Worm (Caenorhabditis elegans) whole organism, young adult: ENCODE data around the gene F36H5.14.

Source experiments
- attf-3 ChIP-seq: fragments of 200-800 bp; sonication (Bioruptor generic); conservative IDR thresholded peaks from 2 replicates; pipeline ENCODE4 v1.3.6; 2022; ENCODE audit warnings: missing genetic modification reagents, missing genetic modification characterization, missing compliant biosample characterization
- ceh-79 ChIP-seq: sonication (generic microtip); optimal IDR thresholded peaks from 2 replicates; lab custom pipeline; 2017; ENCODE audit warnings: mild to moderate bottlenecking, missing genetic modification characterization, missing compliant biosample characterization
- ekl-4 ChIP-seq: fragments of 200-800 bp; sonication (Bioruptor generic); IDR thresholded peaks from 2 replicates; pipeline ENCODE4 v1.3.6; 2022; ENCODE audit warnings: missing genetic modification reagents, missing genetic modification characterization, missing compliant biosample characterization
- madf-3 ChIP-seq: fragments of 200-800 bp; sonication (Bioruptor generic); IDR thresholded peaks from 2 replicates; pipeline ENCODE4 v1.3.6; 2022; ENCODE audit warnings: missing genetic modification reagents, missing genetic modification characterization, missing compliant biosample characterization

DNA sequence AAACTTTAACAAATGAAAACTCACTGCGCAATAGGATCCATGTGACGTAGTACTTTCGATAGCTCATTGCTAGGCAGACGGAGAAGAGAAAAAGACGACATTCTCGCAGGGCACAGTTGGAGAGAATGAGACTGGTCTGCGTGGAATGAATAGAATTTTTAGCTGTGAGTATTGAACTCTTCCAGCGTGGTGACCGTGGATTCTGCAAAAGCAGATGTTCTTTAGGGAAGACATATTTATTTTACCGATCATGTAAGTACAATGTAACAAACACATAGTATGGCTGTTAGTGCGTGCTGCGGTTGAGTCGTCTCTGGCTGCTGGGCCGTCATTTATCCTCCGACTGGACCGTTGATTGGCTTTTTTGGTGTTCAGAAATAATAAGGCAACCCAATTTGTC, 22.3 kb upstream of the F36H5.14 start, which contains the start of gene F36H5.9:
- TF ChIP-seq attf-3 (GFP tag; lab: Robert Waterston, UW) (no peak), ekl-4 (GFP tag; lab: Robert Waterston, UW) (no peak), madf-3 (GFP tag; lab: Robert Waterston, UW) (no peak), ceh-79 (tag; lab: Kevin White, UChicago) (no peak)
